Worm (Caenorhabditis elegans): ENCODE measurements around the gene Y73C8C.8.

DNA sequence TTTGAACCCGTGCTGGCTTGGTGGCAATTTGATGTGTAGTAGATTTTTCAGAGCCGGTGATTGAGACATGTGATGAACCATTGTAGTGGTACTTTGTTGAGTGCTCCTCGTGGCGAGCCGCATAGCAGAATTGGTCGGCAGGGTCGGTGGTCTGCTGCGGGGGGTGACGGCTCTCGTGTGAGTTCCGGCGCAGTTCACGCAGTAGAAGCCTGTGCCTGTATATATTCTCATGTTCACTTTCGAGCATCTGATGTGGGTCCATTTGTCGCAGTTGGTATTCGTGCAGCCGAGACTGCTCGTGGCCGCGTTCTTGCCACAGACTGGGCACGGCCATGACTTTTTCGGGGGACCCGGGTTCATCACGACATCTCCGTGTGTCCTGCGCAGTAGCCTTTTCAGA lies 48.6 kb upstream of the Y73C8C.8 start:
- TF ChIP-seq nhr-11 (tag; optimal IDR thresholded peaks at IDR 0.05) = no peak
- no peak for TF ChIP-seq nhr-25 (tag; optimal IDR thresholded peaks at IDR 0.05)
- TF ChIP-seq lin-15B (tag; optimal IDR thresholded peaks at IDR 0.05) = no peak
- TF ChIP-seq snpc-4 (tag; optimal IDR thresholded peaks at IDR 0.05) = no peak
- TF ChIP-seq nhr-237 (tag; optimal IDR thresholded peaks at IDR 0.05) = no peak
- no peak for TF ChIP-seq nhr-12 (tag; optimal IDR thresholded peaks at IDR 0.05)
- TF ChIP-seq nhr-28 (tag; optimal IDR thresholded peaks at IDR 0.05) = no peak
